Worm (Caenorhabditis elegans): ENCODE measurements around the gene W02H5.2.
"Not testable (repeated sequence)": the region's sequence is repeated elsewhere in the genome, so short reads cannot be mapped to it uniquely, and the experiment has no call there.

The W02H5.2 gene

DNA sequence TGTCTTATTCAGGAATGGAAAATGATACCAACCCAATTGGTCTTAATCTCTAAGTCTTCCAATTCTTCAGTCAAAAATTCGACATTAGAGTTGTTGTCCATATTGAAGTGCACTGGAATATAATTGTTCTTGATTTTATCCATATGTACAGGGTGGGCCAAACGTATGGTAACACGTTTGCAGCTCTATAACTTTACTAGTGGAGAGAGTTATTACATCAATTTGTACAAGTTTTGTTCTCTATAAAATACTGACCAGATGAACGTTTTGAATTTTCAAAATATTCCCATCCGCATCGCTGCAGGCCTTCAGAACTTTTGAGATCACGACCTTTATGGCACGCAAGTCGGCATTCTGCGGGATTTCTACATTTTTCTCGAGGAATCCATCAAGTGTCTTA is 40.3 kb upstream of the W02H5.2 start, which contains the start of gene F53E10.5:
F53E10.5 (minus strand) TSS at position 101 of the 400 bp plus-strand sequence.
- TF ChIP-seq pha-4, nhr-11, pat-9 (tag; optimal IDR thresholded peaks at IDR 0.05): not testable (repeated sequence)

DNA sequence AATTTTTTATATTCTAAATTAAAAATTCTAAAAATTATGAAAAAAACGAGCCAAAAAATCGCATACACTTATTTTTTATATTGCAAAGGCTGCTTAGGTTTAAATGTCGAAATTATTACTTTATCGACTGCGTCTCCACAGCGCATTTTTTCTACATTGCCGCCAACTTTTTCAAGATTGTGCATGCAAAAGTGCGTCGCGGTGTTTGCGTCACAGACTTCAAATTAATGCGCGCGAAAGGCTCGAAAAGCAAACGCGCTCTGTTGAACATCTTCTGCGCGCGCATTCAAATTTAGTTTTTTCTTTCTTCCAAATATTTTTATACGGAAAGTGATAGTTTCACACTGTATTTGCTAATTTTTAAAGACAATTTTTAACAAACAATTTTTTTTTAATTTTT is 38.6 kb upstream of the W02H5.2 start:
- TF ChIP-seq tbx-2 (tag; optimal IDR thresholded peaks at IDR 0.05), result peak; percentile 47
- TF ChIP-seq unc-42 (tag; optimal IDR thresholded peaks at IDR 0.05), result peak; percentile 59
- no peak for TF ChIP-seq hlh-8 (tag; optimal IDR thresholded peaks at IDR 0.05)
- peak; percentile 46 for TF ChIP-seq ets-4 (tag; optimal IDR thresholded peaks at IDR 0.05)
- TF ChIP-seq ceh-31 (tag; optimal IDR thresholded peaks at IDR 0.05), result peak; percentile 48
- TF ChIP-seq lin-11 (tag; optimal IDR thresholded peaks at IDR 0.05), result no peak
- TF ChIP-seq ceh-22 (tag; optimal IDR thresholded peaks at IDR 0.05), result no peak
- TF ChIP-seq nfya-1 (tag; optimal IDR thresholded peaks at IDR 0.05), result peak; percentile 50
- peak; percentile 27; the same call in 1 of the 2 replicates for TF ChIP-seq unc-3 (GFP tag; conservative IDR thresholded peaks at IDR 0.05)
- TF ChIP-seq unc-3 (tag; optimal IDR thresholded peaks at IDR 0.05), result no peak
- TF ChIP-seq rnt-1 (tag; optimal IDR thresholded peaks at IDR 0.05), result peak; percentile 2
- peak; percentile 30 for TF ChIP-seq ref-2 (tag; optimal IDR thresholded peaks at IDR 0.05)
- TF ChIP-seq ceh-18 (tag; optimal IDR thresholded peaks at IDR 0.05), result peak; percentile 62
- TF ChIP-seq ztf-16 (tag; optimal IDR thresholded peaks at IDR 0.05), result no peak

DNA sequence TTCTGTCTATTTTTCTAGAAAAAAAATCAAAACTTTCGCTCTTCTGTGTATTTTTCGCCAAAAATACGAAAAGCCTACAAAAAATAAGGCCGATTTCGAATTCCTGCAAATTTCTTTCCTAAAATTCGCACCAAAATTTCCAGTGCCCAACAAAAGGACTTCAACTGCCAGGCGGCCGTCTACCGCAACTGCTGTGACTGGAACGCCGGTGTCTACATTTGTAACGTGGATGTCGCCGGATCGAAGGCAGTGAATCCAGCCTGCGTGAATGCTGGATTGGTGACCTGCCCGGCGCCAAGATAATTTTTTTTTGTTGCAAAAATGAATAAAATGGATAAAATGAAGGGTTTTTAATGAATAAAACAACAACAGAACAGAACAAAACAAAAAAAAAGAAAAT is 37.3 kb upstream of the W02H5.2 start:
- TF ChIP-seq syd-9 (tag; optimal IDR thresholded peaks at IDR 0.05), result no peak
- TF ChIP-seq pha-4 (tag; optimal IDR thresholded peaks at IDR 0.05), result no peak
- TF ChIP-seq ceh-18 (tag; optimal IDR thresholded peaks at IDR 0.05), result no peak
- TF ChIP-seq odd-2 (tag; optimal IDR thresholded peaks at IDR 0.05), result no peak
- TF ChIP-seq unc-42 (tag; optimal IDR thresholded peaks at IDR 0.05), result no peak
- TF ChIP-seq ceh-30 (tag; optimal IDR thresholded peaks at IDR 0.05), result no peak
- TF ChIP-seq nfya-1 (tag; optimal IDR thresholded peaks at IDR 0.05), result no peak
- TF ChIP-seq lim-6 (tag; optimal IDR thresholded peaks at IDR 0.05), result no peak

DNA sequence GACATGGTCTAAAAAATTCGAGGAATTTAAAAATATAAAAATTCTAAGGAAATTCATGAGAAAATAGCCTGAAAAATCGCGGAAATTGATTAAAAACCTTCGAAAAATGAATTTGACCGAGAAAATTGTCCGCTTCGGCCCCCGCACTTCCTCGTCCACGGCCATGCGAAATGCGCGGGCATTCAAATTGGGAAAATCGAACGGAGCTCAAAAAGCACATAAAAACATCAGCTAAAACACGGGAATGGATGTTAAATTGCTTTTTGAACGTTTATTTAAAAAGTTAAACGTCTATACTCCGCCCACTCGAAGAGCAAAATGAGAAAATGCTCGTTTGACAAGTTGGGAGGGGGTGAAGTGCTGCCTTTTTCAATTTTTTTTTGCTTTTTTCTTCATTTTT is 36.1 kb upstream of the W02H5.2 start, which contains the start of gene F53E10.6:
F53E10.6 (minus strand) TSS at position 8 of the 400 bp plus-strand sequence.
- TF ChIP-seq T23F11.4 (GFP tag; optimal IDR thresholded peaks at IDR 0.05) (no peak), ceh-18 (tag; optimal IDR thresholded peaks at IDR 0.05) (no peak), lim-6 (tag; optimal IDR thresholded peaks at IDR 0.05) (no peak), rnt-1 (tag; optimal IDR thresholded peaks at IDR 0.05) (peak; percentile 4), nfya-1 (tag; optimal IDR thresholded peaks at IDR 0.05) (no peak), ceh-22 (tag; optimal IDR thresholded peaks at IDR 0.05) (no peak), ceh-19 (GFP tag; optimal IDR thresholded peaks at IDR 0.05) (no peak), sdc-2 (tag; optimal IDR thresholded peaks at IDR 0.05) (no peak), ceh-34 (tag; optimal IDR thresholded peaks at IDR 0.05) (peak; percentile 28), K09A11.1 (tag; optimal IDR thresholded peaks at IDR 0.05; ENCODE audit: insufficient read depth) (no peak), ref-2 (tag; optimal IDR thresholded peaks at IDR 0.05) (peak; percentile 19), ets-4 (tag; optimal IDR thresholded peaks at IDR 0.05) (peak; percentile 76), nhr-11 (tag; optimal IDR thresholded peaks at IDR 0.05) (no peak), fax-1 (tag; optimal IDR thresholded peaks at IDR 0.05) (peak; percentile 22), hlh-15 (tag; optimal IDR thresholded peaks at IDR 0.05) (no peak), fkh-10 (GFP tag; optimal IDR thresholded peaks at IDR 0.05) (no peak), sox-4 (tag; optimal IDR thresholded peaks at IDR 0.05) (no peak), ztf-16 (tag; optimal IDR thresholded peaks at IDR 0.05) (no peak), mec-3 (tag; optimal IDR thresholded peaks at IDR 0.05; ENCODE audit: borderline replicate concordance) (peak; percentile 39), syd-9 (tag; optimal IDR thresholded peaks at IDR 0.05) (no peak), fkh-6 (tag; optimal IDR thresholded peaks at IDR 0.05) (no peak), nhr-232 (tag; optimal IDR thresholded peaks at IDR 0.05) (no peak), dve-1 (tag; optimal IDR thresholded peaks at IDR 0.05) (no peak), ttx-3 (tag; optimal IDR thresholded peaks at IDR 0.05) (no peak), ceh-2 (tag; optimal IDR thresholded peaks at IDR 0.05) (peak; percentile 75), elt-2 (tag; optimal IDR thresholded peaks at IDR 0.05) (peak; percentile 39), gmeb-2 (tag; optimal IDR thresholded peaks at IDR 0.05) (no peak), C38D4.7 (GFP tag; optimal IDR thresholded peaks at IDR 0.05) (no peak), ceh-6 (GFP tag; optimal IDR thresholded peaks at IDR 0.05) (no peak), hlh-8 (tag; optimal IDR thresholded peaks at IDR 0.05) (peak; percentile 41), pha-4 (tag; optimal IDR thresholded peaks at IDR 0.05) (no peak), pat-9 (tag; optimal IDR thresholded peaks at IDR 0.05) (no peak), odd-2 (tag; optimal IDR thresholded peaks at IDR 0.05) (no peak), unc-55 (GFP tag; optimal IDR thresholded peaks at IDR 0.05) (no peak), ceh-45 (GFP tag; IDR thresholded peaks at IDR 0.05) (no peak), unc-86 (tag; optimal IDR thresholded peaks at IDR 0.05) (no peak), ceh-9 (tag; optimal IDR thresholded peaks at IDR 0.05) (no peak), zip-5 (tag; optimal IDR thresholded peaks at IDR 0.05) (peak; percentile 63)
